Fruit fly (Drosophila melanogaster) whole organism, pupa: ENCODE measurements around the gene Gs1.
A peak's percentile ranks its signal among the peaks of the same experiment; 100 is the strongest.

Experiments used
- CG10348 ChIP-seq: fragments of 200-800 bp; sonication (Bioruptor generic); IDR thresholded peaks from 2 replicates; pipeline ENCODE4 v1.3.6; 2022; ENCODE audit warnings: missing biosample characterization, missing genetic modification characterization
- CG12605 ChIP-seq: fragments of 200-800 bp; sonication (Bioruptor generic); IDR thresholded peaks from 2 replicates; pipeline ENCODE4 v1.3.6; 2022; ENCODE audit warnings: missing biosample characterization, missing genetic modification characterization
- CG13204 ChIP-seq: fragments of 200-800 bp; sonication (Bioruptor generic); optimal IDR thresholded peaks from 2 replicates; lab custom pipeline; 2018; ENCODE audit warnings: missing biosample characterization, mild to moderate bottlenecking, missing genetic modification characterization, moderate library complexity
- CG14655 ChIP-seq: fragments of 200-800 bp; sonication (Bioruptor generic); optimal IDR thresholded peaks from 3 replicates; lab custom pipeline; 2017; ENCODE audit warnings: mild to moderate bottlenecking, missing biosample characterization, missing genetic modification reagents, missing genetic modification characterization
- CG15710 ChIP-seq: fragments of 200-800 bp; sonication (Bioruptor generic); optimal IDR thresholded peaks from 2 replicates; lab custom pipeline; 2018; ENCODE audit warnings: missing biosample characterization, mild to moderate bottlenecking, missing genetic modification characterization, moderate library complexity
- CG17806 ChIP-seq: fragments of 200-800 bp; sonication (Bioruptor generic); optimal IDR thresholded peaks from 2 replicates; lab custom pipeline; 2018; ENCODE audit warnings: missing biosample characterization, mild to moderate bottlenecking, missing genetic modification characterization, moderate library complexity
- CG32121 ChIP-seq: fragments of 200-800 bp; sonication (Bioruptor generic); IDR thresholded peaks from 2 replicates; pipeline ENCODE4 v1.3.6; 2022; ENCODE audit warnings: missing biosample characterization, missing genetic modification characterization
- CG34367 ChIP-seq: fragments of 200-800 bp; sonication (Bioruptor generic); optimal IDR thresholded peaks from 2 replicates; lab custom pipeline; 2018; ENCODE audit warnings: missing biosample characterization, mild to moderate bottlenecking, missing genetic modification characterization
- CG4496 ChIP-seq: fragments of 200-800 bp; sonication (Bioruptor generic); IDR thresholded peaks from 3 replicates; pipeline ENCODE4 v1.3.6; 2022; ENCODE audit warnings: missing biosample characterization, missing genetic modification characterization
- CG8159 ChIP-seq: fragments of 200-800 bp; sonication (Bioruptor generic); optimal IDR thresholded peaks from 3 replicates; lab custom pipeline; 2018; ENCODE audit warnings: missing biosample characterization, mild to moderate bottlenecking, missing genetic modification characterization, moderate library complexity
- CG8301 ChIP-seq: fragments of 200-800 bp; sonication (Bioruptor generic); optimal IDR thresholded peaks from 2 replicates; lab custom pipeline; 2018; ENCODE audit warnings: missing biosample characterization, mild to moderate bottlenecking, missing genetic modification characterization
- CG9948 ChIP-seq: fragments of 200-800 bp; sonication (Bioruptor generic); optimal IDR thresholded peaks from 2 replicates; lab custom pipeline; 2018; ENCODE audit warnings: missing biosample characterization, mild to moderate bottlenecking, missing genetic modification characterization, moderate library complexity
- D1 ChIP-seq: fragments of 200-800 bp; sonication (Bioruptor generic); optimal IDR thresholded peaks from 2 replicates; lab custom pipeline; 2018; ENCODE audit warnings: missing biosample characterization, mild to moderate bottlenecking, missing genetic modification characterization, moderate library complexity
- EcR ChIP-seq: fragments of 200-800 bp; sonication (Bioruptor generic); optimal IDR thresholded peaks from 3 replicates; lab custom pipeline; 2019; ENCODE audit warnings: missing biosample characterization, missing genetic modification characterization, mild to moderate bottlenecking, moderate library complexity, missing genetic modification reagents
- Pif1A ChIP-seq: fragments of 200-800 bp; sonication (Bioruptor generic); optimal IDR thresholded peaks from 3 replicates; lab custom pipeline; 2016; ENCODE audit warnings: missing biosample characterization, missing genetic modification characterization
- Pif1B ChIP-seq: fragments of 200-800 bp; sonication (Bioruptor generic); optimal IDR thresholded peaks from 3 replicates; lab custom pipeline; 2016; ENCODE audit warnings: missing biosample characterization, missing genetic modification characterization
- Snoo ChIP-seq: fragments of 200-800 bp; sonication (Bioruptor generic); optimal IDR thresholded peaks from 3 replicates; lab custom pipeline; 2017; ENCODE audit warnings: missing biosample characterization, mild to moderate bottlenecking, missing genetic modification characterization, inconsistent platforms
- gl ChIP-seq: fragments of 200-800 bp; sonication (Bioruptor generic); optimal IDR thresholded peaks from 2 replicates; lab custom pipeline; 2018; ENCODE audit warnings: missing biosample characterization, mild to moderate bottlenecking, missing genetic modification characterization
- rn ChIP-seq: fragments of 200-800 bp; sonication (Bioruptor generic); IDR thresholded peaks from 2 replicates; pipeline ENCODE4 v1.3.6; 2022; ENCODE audit warnings: missing biosample characterization, missing genetic modification characterization

Gene Gs1

dm6 chr2L:94639-95059 lies 37.2 kb upstream of the Gs1 start, which contains the start of gene Zir:
Zir (plus strand) TSS chr2L:94739.
- TF ChIP-seq Pif1A (no peak), CG8301 (no peak), CG34367 (tag; lab: Kevin White, UChicago) (no peak), D1 (no peak), CG32121 (GFP tag; lab: Robert Waterston, UW) (no peak), CG14655 (no peak), gl (tag; lab: Kevin White, UChicago) (no peak)

- TF ChIP-seq CG15710 (tag; lab: Kevin White, UChicago): no peak
- TF ChIP-seq, all 21 proteins: peak for 0
Measured at dm6 chr2L:102161-102761, 29.6 kb upstream of the Gs1 start, which contains the start of gene Creld. Creld (plus strand) TSS chr2L:102380.

DNA sequence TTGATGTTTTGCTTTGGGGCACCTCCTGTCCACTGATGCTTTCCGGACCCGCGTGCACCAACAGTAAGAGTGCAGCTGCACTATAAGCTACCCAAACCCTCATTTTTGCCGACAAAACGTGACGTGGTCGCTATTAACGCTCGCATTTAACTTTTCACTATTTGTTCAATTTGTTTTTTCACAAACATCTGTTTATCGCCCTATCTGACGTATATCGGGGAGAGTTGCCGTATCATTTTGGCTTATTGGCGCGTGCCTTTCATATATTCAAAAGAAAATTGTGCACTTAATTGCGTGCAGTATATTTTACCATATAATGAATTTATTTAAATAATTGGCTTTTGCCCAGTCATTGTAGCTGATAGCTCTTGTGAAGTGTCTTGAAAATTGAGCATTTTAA lies 25.3 kb upstream of the Gs1 start, which contains the start of the genes Nhe1 and Sam-S:
Gene Nhe1 (minus strand): TSS at position 193 of the 400 bp plus-strand sequence.
Gene Sam-S (plus strand): TSS at position 364 of the 400 bp plus-strand sequence.
- TF ChIP-seq rn (no peak), CG17806 (tag; lab: Kevin White, UChicago) (no peak), CG12605 (GFP tag; lab: Robert Waterston, UW) (no peak), Snoo (tag; lab: Kevin White, UChicago) (no peak), CG9948 (tag; lab: Kevin White, UChicago) (no peak), CG13204 (GFP tag; lab: Kevin White, UChicago) (no peak)

- TF ChIP-seq EcR (GFP tag; lab: Kevin White, UChicago): no peak
- TF ChIP-seq CG8159 (tag; lab: Kevin White, UChicago): no peak
- no peak for TF ChIP-seq CG17806 (tag; lab: Kevin White, UChicago)
- TF ChIP-seq CG15710 (tag; lab: Kevin White, UChicago): no peak
- TF ChIP-seq CG4496 (GFP tag; lab: Robert Waterston, UW): no peak
- TF ChIP-seq gl (tag; lab: Kevin White, UChicago): no peak
Measured at dm6 chr2L:107032-107431, 24.8 kb upstream of the Gs1 start.

- peak; percentile 23 for TF ChIP-seq EcR (GFP tag; lab: Kevin White, UChicago)
- peak; percentile 21 for TF ChIP-seq gl (tag; lab: Kevin White, UChicago)
- TF ChIP-seq CG17806 (tag; lab: Kevin White, UChicago): no peak
- TF ChIP-seq CG8159 (tag; lab: Kevin White, UChicago): no peak
Measured at dm6 chr2L:107476-108436, 24.1 kb upstream of the Gs1 start.

DNA sequence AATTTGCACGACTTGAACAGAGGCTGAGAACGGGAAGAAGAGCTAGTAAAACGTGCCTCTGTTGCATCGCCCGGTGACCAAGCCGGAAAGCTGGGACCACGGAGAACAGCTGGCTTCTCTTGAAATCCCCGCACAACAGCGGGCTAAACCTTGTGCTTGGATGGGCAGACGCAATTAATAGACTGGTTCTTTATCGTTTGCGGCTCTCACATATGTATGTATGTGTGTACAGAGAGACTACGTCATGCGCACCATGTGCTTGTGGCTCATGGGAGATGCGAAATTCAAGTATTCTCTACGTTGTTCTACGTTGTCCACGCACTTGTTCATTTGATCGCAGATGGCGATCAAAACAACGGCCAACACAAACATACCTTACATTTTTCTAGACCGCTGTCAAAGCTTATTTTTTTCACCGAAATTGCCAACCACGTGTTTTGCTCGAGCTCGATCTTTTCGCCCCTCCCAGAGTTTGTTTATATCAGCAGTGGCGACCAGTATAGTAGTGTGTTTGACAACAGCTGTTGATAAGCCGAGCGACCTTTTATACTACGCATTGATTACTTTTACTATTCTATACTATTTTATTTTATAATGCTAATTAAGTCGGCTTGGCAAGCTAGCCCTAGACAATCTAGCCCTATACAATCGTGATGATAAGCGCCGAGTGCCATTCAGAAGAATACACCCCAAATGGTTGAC lies 22.6 kb upstream of the Gs1 start:
- TF ChIP-seq EcR (GFP tag; lab: Kevin White, UChicago) (peak; percentile 32), Snoo (tag; lab: Kevin White, UChicago) (no peak), Pif1B (GFP tag; lab: Kevin White, UChicago) (no peak), CG10348 (GFP tag; lab: Robert Waterston, UW) (no peak)

DNA sequence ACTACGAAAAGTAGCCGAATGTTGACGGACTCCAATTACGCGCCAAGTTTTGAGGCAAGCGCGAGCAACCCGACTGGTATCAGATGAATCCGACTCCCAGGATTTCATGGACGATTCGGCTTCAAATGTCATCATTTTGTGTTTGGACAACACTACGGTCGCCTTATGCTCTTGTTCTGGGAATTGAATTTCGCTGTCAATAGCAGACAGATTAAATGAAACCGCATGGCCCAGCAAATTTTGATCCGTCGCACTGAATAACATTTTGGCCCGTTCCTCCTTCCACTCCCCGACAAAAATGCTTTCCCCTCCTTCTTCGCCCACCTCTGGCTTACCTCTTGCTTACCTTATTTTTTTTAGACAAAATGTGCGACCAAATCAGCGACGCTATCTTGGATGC lies 21.8 kb upstream of the Gs1 start:
- no peak for TF ChIP-seq rn
- TF ChIP-seq CG12605 (GFP tag; lab: Robert Waterston, UW): no peak
- TF ChIP-seq Snoo (tag; lab: Kevin White, UChicago): no peak
- no peak for TF ChIP-seq CG4496 (GFP tag; lab: Robert Waterston, UW)
- no peak for TF ChIP-seq CG9948 (tag; lab: Kevin White, UChicago)
- TF ChIP-seq EcR (GFP tag; lab: Kevin White, UChicago): no peak
- TF ChIP-seq D1: no peak
- TF ChIP-seq gl (tag; lab: Kevin White, UChicago): no peak
- TF ChIP-seq CG15710 (tag; lab: Kevin White, UChicago): no peak
